Worm (Caenorhabditis elegans) whole organism, L2 larva: ENCODE results near the gene str-238.
A peak's percentile ranks its signal among the peaks of the same experiment; 100 is the strongest.

Experiments used
- C34F6.9 ChIP-seq: fragments of 150-350 bp; optimal IDR thresholded peaks from 2 replicates; lab custom pipeline; 2014; ENCODE audit warnings: missing biosample characterization, missing genetic modification characterization
- F13H6.1 ChIP-seq: sonication (generic microtip); optimal IDR thresholded peaks from 2 replicates; lab custom pipeline; 2016; ENCODE audit warnings: missing genetic modification characterization, missing compliant biosample characterization
- R02D3.7 ChIP-seq: fragments of 150-350 bp; optimal IDR thresholded peaks from 2 replicates; lab custom pipeline; 2014; ENCODE audit warnings: missing biosample characterization, missing genetic modification characterization
- Y55F3AM.14 ChIP-seq: fragments of 200-800 bp; sonication (Bioruptor generic); optimal IDR thresholded peaks from 2 replicates; lab custom pipeline; 2018; ENCODE audit warnings: mild to moderate bottlenecking, missing genetic modification characterization, missing compliant biosample characterization
- aly-2 ChIP-seq: fragments of 150-350 bp; optimal IDR thresholded peaks from 2 replicates; lab custom pipeline; 2014; ENCODE audit warnings: missing biosample characterization, missing genetic modification characterization
- ama-1 ChIP-seq: fragments of 150-350 bp; optimal IDR thresholded peaks from 2 replicates; lab custom pipeline; 2018; ENCODE audit warnings: inconsistent platforms
- blmp-1 ChIP-seq: sonication (generic microtip); optimal IDR thresholded peaks from 2 replicates; lab custom pipeline; 2017; ENCODE audit warnings: missing genetic modification characterization, mild to moderate bottlenecking, missing compliant biosample characterization, antibody characterized with exemption, moderate library complexity; ENCODE audit not compliant: insufficient read depth
- ceh-16 ChIP-seq: fragments of 150-350 bp; optimal IDR thresholded peaks from 2 replicates; lab custom pipeline; 2014; ENCODE audit warnings: missing biosample characterization, missing genetic modification characterization
- ceh-82 ChIP-seq: fragments of 150-350 bp; optimal IDR thresholded peaks from 2 replicates; lab custom pipeline; 2014; ENCODE audit warnings: missing biosample characterization, missing genetic modification characterization
- crh-2 ChIP-seq: sonication (generic microtip); optimal IDR thresholded peaks from 2 replicates; lab custom pipeline; 2017; ENCODE audit warnings: missing biosample characterization, missing genetic modification characterization
- dmd-4 ChIP-seq: sonication (generic microtip); optimal IDR thresholded peaks from 2 replicates; lab custom pipeline; 2017; ENCODE audit warnings: missing biosample characterization, missing genetic modification characterization
- egl-27 ChIP-seq: sonication (generic microtip); optimal IDR thresholded peaks from 3 replicates; lab custom pipeline; 2017; ENCODE audit warnings: missing biosample characterization, missing genetic modification reagents, missing genetic modification characterization
- elt-1 ChIP-seq: fragments of 150-350 bp; optimal IDR thresholded peaks from 2 replicates; lab custom pipeline; 2014; ENCODE audit warnings: missing biosample characterization, missing genetic modification characterization
- elt-3 ChIP-seq: sonication (generic microtip); optimal IDR thresholded peaks from 2 replicates; lab custom pipeline; 2017; ENCODE audit warnings: missing biosample characterization, missing genetic modification characterization
- fos-1 ChIP-seq: fragments of 150-350 bp; optimal IDR thresholded peaks from 2 replicates; lab custom pipeline; 2014; ENCODE audit warnings: missing biosample characterization, missing genetic modification characterization
- gmeb-1 ChIP-seq: fragments of 150-350 bp; optimal IDR thresholded peaks from 2 replicates; lab custom pipeline; 2014; ENCODE audit warnings: missing biosample characterization, missing genetic modification characterization
- lin-13 ChIP-seq: fragments of 150-350 bp; optimal IDR thresholded peaks from 2 replicates; lab custom pipeline; 2014; ENCODE audit warnings: missing biosample characterization, missing genetic modification reagents, missing genetic modification characterization
- lin-39 ChIP-seq: fragments of 150-350 bp; optimal IDR thresholded peaks from 2 replicates; lab custom pipeline; 2014; ENCODE audit warnings: missing biosample characterization, missing genetic modification reagents, missing genetic modification characterization
- lsy-2 ChIP-seq, 2 experiments: fragments of 150-350 bp in 1 of 2; sonication (generic microtip) in 1 of 2; optimal IDR thresholded peaks; 2 replicates each; lab custom pipeline; 2014 to 2017; ENCODE audit warnings: missing biosample characterization in 2 of 2, missing genetic modification characterization in 2 of 2
- mab-5 ChIP-seq: fragments of 150-350 bp; optimal IDR thresholded peaks from 2 replicates; lab custom pipeline; 2014; ENCODE audit warnings: missing biosample characterization, missing genetic modification characterization
- mdl-1 ChIP-seq, 2 experiments: fragments of 150-350 bp in 1 of 2; sonication (generic microtip) in 1 of 2; optimal IDR thresholded peaks; 2 replicates each; lab custom pipeline; 2017; ENCODE audit warnings: missing biosample characterization in 2 of 2, missing genetic modification characterization in 2 of 2
- nhr-10 ChIP-seq: sonication (generic microtip); optimal IDR thresholded peaks from 2 replicates; lab custom pipeline; 2017; ENCODE audit warnings: missing biosample characterization, missing genetic modification characterization
- nhr-11 ChIP-seq: fragments of 150-350 bp; optimal IDR thresholded peaks from 2 replicates; lab custom pipeline; 2014; ENCODE audit warnings: missing biosample characterization, missing genetic modification characterization
- nhr-12 ChIP-seq: fragments of 150-350 bp; optimal IDR thresholded peaks from 2 replicates; lab custom pipeline; 2014; ENCODE audit warnings: missing biosample characterization, missing genetic modification characterization
- nhr-129 ChIP-seq: fragments of 150-350 bp; optimal IDR thresholded peaks from 2 replicates; lab custom pipeline; 2014; ENCODE audit warnings: missing biosample characterization, missing genetic modification characterization
- nhr-21 ChIP-seq: fragments of 150-350 bp; optimal IDR thresholded peaks from 2 replicates; lab custom pipeline; 2014; ENCODE audit warnings: missing biosample characterization, missing genetic modification characterization
- nhr-23 ChIP-seq: fragments of 150-350 bp; optimal IDR thresholded peaks from 2 replicates; lab custom pipeline; 2014; ENCODE audit warnings: missing biosample characterization, missing genetic modification reagents, missing genetic modification characterization
- nhr-237 ChIP-seq: fragments of 150-350 bp; optimal IDR thresholded peaks from 2 replicates; lab custom pipeline; 2014; ENCODE audit warnings: missing biosample characterization, missing genetic modification characterization
- nhr-25 ChIP-seq: fragments of 150-350 bp; sonication (generic microtip); optimal IDR thresholded peaks from 3 replicates; lab custom pipeline; 2014; ENCODE audit warnings: missing biosample characterization, missing genetic modification characterization
- nhr-6 ChIP-seq: fragments of 150-350 bp; optimal IDR thresholded peaks from 2 replicates; lab custom pipeline; 2014; ENCODE audit warnings: missing biosample characterization, missing genetic modification characterization
- nhr-77 ChIP-seq: fragments of 150-350 bp; optimal IDR thresholded peaks from 2 replicates; lab custom pipeline; 2014; ENCODE audit warnings: missing biosample characterization, missing genetic modification characterization
- sem-4 ChIP-seq: fragments of 150-350 bp; optimal IDR thresholded peaks from 2 replicates; lab custom pipeline; 2014; ENCODE audit warnings: missing biosample characterization, missing genetic modification reagents, missing genetic modification characterization
- sma-3 ChIP-seq: sonication (generic microtip); optimal IDR thresholded peaks from 2 replicates; lab custom pipeline; 2016; ENCODE audit warnings: missing genetic modification reagents, missing genetic modification characterization, missing compliant biosample characterization
- sma-9 ChIP-seq, 2 experiments: fragments of 150-350 bp in 1 of 2; sonication (generic microtip) in 1 of 2; optimal IDR thresholded peaks; 2 replicates each; lab custom pipeline; 2014 to 2016; ENCODE audit warnings: missing genetic modification characterization in 2 of 2, mild to moderate bottlenecking in 1 of 2, missing biosample characterization in 1 of 2, missing compliant biosample characterization in 1 of 2, missing genetic modification reagents in 1 of 2, moderate library complexity in 1 of 2
- snpc-4 ChIP-seq: fragments of 150-350 bp; optimal IDR thresholded peaks from 2 replicates; lab custom pipeline; 2014; ENCODE audit warnings: missing biosample characterization, missing genetic modification characterization
- unc-39 ChIP-seq: fragments of 150-350 bp; optimal IDR thresholded peaks from 2 replicates; lab custom pipeline; 2014; ENCODE audit warnings: missing biosample characterization, missing genetic modification characterization
- unc-55 ChIP-seq: fragments of 150-350 bp; sonication (generic microtip); optimal IDR thresholded peaks from 3 replicates; lab custom pipeline; 2014; ENCODE audit warnings: missing biosample characterization, missing genetic modification reagents, missing genetic modification characterization
- unc-62 ChIP-seq: fragments of 150-350 bp; optimal IDR thresholded peaks from 2 replicates; lab custom pipeline; 2014; ENCODE audit warnings: missing biosample characterization, missing genetic modification reagents, missing genetic modification characterization
- zag-1 ChIP-seq: fragments of 150-350 bp; optimal IDR thresholded peaks from 2 replicates; lab custom pipeline; 2014; ENCODE audit warnings: missing biosample characterization, missing genetic modification characterization
- ztf-1 ChIP-seq: fragments of 200-800 bp; sonication (Bioruptor generic); conservative IDR thresholded peaks from 2 replicates; pipeline ENCODE4 v1.3.6; 2022; ENCODE audit warnings: missing genetic modification characterization, missing compliant biosample characterization
- ztf-4 ChIP-seq: fragments of 150-350 bp; optimal IDR thresholded peaks from 2 replicates; lab custom pipeline; 2014; ENCODE audit warnings: missing biosample characterization, missing genetic modification characterization

Gene str-238

DNA sequence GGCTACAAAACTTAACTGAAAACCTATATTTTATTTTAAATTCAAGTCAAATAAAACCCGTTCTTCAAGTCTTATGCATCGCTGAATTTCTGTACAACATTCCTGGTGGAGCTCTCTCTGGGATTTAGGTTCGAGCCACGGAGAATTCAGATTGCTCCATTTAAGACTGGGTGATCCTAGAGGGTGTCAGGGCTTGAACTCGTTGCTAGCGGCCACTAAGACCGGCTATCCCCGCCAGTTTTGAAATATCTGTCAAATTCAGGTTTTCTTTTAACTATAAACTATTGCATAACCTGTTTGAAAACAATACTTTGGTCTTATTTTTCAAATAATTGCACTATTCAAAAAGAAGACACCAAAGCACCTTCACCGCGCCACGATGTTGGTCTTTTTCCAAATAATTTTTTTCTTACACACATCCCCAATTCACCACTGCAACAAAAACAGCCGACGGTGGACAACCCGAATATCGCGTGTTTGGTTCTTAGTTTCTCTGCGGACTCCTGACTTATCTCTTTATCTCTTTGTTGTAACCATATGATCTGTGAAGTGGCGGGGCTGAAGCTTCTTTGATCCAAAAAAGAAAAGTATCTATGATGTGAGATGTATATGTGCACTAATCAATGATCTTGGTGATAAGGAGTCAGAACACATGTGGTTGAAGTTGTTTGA is 35.9 kb upstream of the str-238 start:
- peak; percentile 74 for TF ChIP-seq ama-1 (lab: Kevin White, UChicago)
- TF ChIP-seq nhr-6 (tag; lab: Kevin White, UChicago), result peak; percentile 49
- no peak for TF ChIP-seq ztf-1 (GFP tag; lab: Robert Waterston, UW)
- TF ChIP-seq nhr-21 (tag; lab: Kevin White, UChicago), result peak; percentile 82
- peak; percentile 10 for TF ChIP-seq C34F6.9 (tag; lab: Kevin White, UChicago)
- TF ChIP-seq Y55F3AM.14 (GFP tag; lab: Kevin White, UChicago), result peak; percentile 79
- TF ChIP-seq nhr-129, result peak; percentile 89
- peak; percentile 42 for TF ChIP-seq lin-13 (GFP tag; lab: Kevin White, UChicago)
- TF ChIP-seq unc-55 (GFP tag; lab: Kevin White, UChicago), result no peak
- TF ChIP-seq mdl-1 (tag; optimal IDR thresholded peaks at IDR 0.05; lab: Kevin White, UChicago), result peak in 1 of 2 experiments; percentile 4
- TF ChIP-seq sma-9 (GFP tag; optimal IDR thresholded peaks at IDR 0.05; lab: Kevin White, UChicago), result peak; percentile 88
- no peak for TF ChIP-seq sma-9 (tag; optimal IDR thresholded peaks at IDR 0.05; lab: Kevin White, UChicago)
- TF ChIP-seq aly-2, result no peak
- TF ChIP-seq mab-5 (tag; lab: Kevin White, UChicago), result peak; percentile 56
- TF ChIP-seq F13H6.1, result peak; percentile 76
- peak; percentile 65 for TF ChIP-seq crh-2 (tag; lab: Kevin White, UChicago)
- TF ChIP-seq unc-39, result no peak
- no peak for TF ChIP-seq nhr-11 (tag; lab: Kevin White, UChicago)
- TF ChIP-seq sma-3 (GFP tag; lab: Kevin White, UChicago), result peak; percentile 3
- TF ChIP-seq nhr-10 (tag; lab: Kevin White, UChicago), result no peak
- TF ChIP-seq egl-27 (tag; lab: Kevin White, UChicago), result no peak
- TF ChIP-seq lsy-2 (tag; optimal IDR thresholded peaks at IDR 0.05; lab: Kevin White, UChicago), result peak in 1 of 2 experiments; percentile 61
- TF ChIP-seq ztf-4 (tag; lab: Kevin White, UChicago), result peak; percentile 61
- peak; percentile 21 for TF ChIP-seq sem-4 (tag; lab: Kevin White, UChicago)

ce11 chrV:730216-730615 is 34.6 kb upstream of the str-238 start:
- TF ChIP-seq lsy-2 (tag; optimal IDR thresholded peaks at IDR 0.05; lab: Kevin White, UChicago) (peak in 1 of 2 experiments; percentile 62), nhr-25 (peak; percentile 67), crh-2 (tag; lab: Kevin White, UChicago) (peak; percentile 82), nhr-21 (tag; lab: Kevin White, UChicago) (peak; percentile 88), gmeb-1 (tag; lab: Kevin White, UChicago) (no peak), nhr-12 (tag; lab: Kevin White, UChicago) (no peak), blmp-1 (tag; lab: Kevin White, UChicago) (peak; percentile 41), F13H6.1 (peak; percentile 52), nhr-77 (tag; lab: Kevin White, UChicago) (no peak), ztf-4 (tag; lab: Kevin White, UChicago) (no peak), sem-4 (tag; lab: Kevin White, UChicago) (no peak), mdl-1 (tag; optimal IDR thresholded peaks at IDR 0.05; lab: Kevin White, UChicago) (peak in 1 of 2 experiments; percentile 60), sma-9 (GFP tag; optimal IDR thresholded peaks at IDR 0.05; lab: Kevin White, UChicago) (peak; percentile 81), sma-9 (tag; optimal IDR thresholded peaks at IDR 0.05; lab: Kevin White, UChicago) (no peak), fos-1 (tag; lab: Kevin White, UChicago) (peak; percentile 20), Y55F3AM.14 (GFP tag; lab: Kevin White, UChicago) (peak; percentile 92), ama-1 (lab: Kevin White, UChicago) (peak; percentile 63), C34F6.9 (tag; lab: Kevin White, UChicago) (peak; percentile 30), nhr-129 (peak; percentile 82), egl-27 (tag; lab: Kevin White, UChicago) (no peak), sma-3 (GFP tag; lab: Kevin White, UChicago) (peak; percentile 73)

DNA sequence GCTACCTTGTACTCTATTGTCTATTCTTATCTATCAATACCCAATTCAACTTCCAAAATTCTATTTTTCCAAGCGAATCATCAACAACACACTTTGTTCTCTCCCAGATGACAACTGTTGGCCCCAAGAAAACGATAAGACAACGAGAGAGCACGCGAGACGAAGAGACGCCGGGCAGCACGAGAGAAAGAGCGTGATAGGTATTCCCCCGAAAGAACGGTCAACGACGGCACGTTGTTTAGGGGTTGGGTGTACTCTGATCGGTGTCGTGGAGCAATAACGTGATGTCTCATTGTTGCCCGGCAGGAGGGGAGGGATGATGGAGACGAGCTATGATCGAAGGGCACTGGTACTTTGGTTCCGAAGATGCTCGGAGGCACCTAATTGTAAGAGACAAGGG is 33.5 kb upstream of the str-238 start:
- TF ChIP-seq fos-1 (tag; lab: Kevin White, UChicago) (peak; percentile 83), Y55F3AM.14 (GFP tag; lab: Kevin White, UChicago) (peak; percentile 94), nhr-6 (tag; lab: Kevin White, UChicago) (peak; percentile 49), zag-1 (tag; lab: Kevin White, UChicago) (no peak), egl-27 (tag; lab: Kevin White, UChicago) (peak; percentile 74), ztf-4 (tag; lab: Kevin White, UChicago) (peak; percentile 89), ceh-82 (no peak), sem-4 (tag; lab: Kevin White, UChicago) (peak; percentile 48), mab-5 (tag; lab: Kevin White, UChicago) (peak; percentile 62), nhr-25 (peak; percentile 85), mdl-1 (tag; optimal IDR thresholded peaks at IDR 0.05; lab: Kevin White, UChicago) (peak; percentile 97 to 98), lin-13 (GFP tag; lab: Kevin White, UChicago) (peak; percentile 33), dmd-4 (tag; lab: Kevin White, UChicago) (no peak), crh-2 (tag; lab: Kevin White, UChicago) (peak; percentile 94), nhr-21 (tag; lab: Kevin White, UChicago) (peak; percentile 95), lsy-2 (tag; optimal IDR thresholded peaks at IDR 0.05; lab: Kevin White, UChicago) (peak in 1 of 2 experiments; percentile 80), nhr-23 (no peak), unc-62 (GFP tag; lab: Kevin White, UChicago) (peak; percentile 11), ceh-16 (tag; lab: Kevin White, UChicago) (no peak), lin-39 (tag; lab: Kevin White, UChicago) (no peak), sma-9 (GFP tag; optimal IDR thresholded peaks at IDR 0.05; lab: Kevin White, UChicago) (peak; percentile 99), sma-9 (tag; optimal IDR thresholded peaks at IDR 0.05; lab: Kevin White, UChicago) (peak; percentile 46), R02D3.7 (no peak), C34F6.9 (tag; lab: Kevin White, UChicago) (peak; percentile 51), nhr-77 (tag; lab: Kevin White, UChicago) (peak; percentile 39), F13H6.1 (peak; percentile 97), snpc-4 (tag; lab: Kevin White, UChicago) (peak; percentile 42), aly-2 (no peak), elt-3 (tag; lab: Kevin White, UChicago) (no peak), blmp-1 (tag; lab: Kevin White, UChicago) (peak; percentile 14), nhr-10 (tag; lab: Kevin White, UChicago) (peak; percentile 13), nhr-237 (tag; lab: Kevin White, UChicago) (no peak), elt-1 (tag; lab: Kevin White, UChicago) (no peak), gmeb-1 (tag; lab: Kevin White, UChicago) (peak; percentile 82)
